Worm (Caenorhabditis elegans): ENCODE data around the gene Y51H7C.41.

The Y51H7C.41 gene

ce11 chrII:1381618-1382017 lies 21.5 kb upstream of the Y51H7C.41 start, which contains the start of gene F54D12.9:
Gene F54D12.9 (minus strand): TSS chrII:1381718.
- TF ChIP-seq snpc-1.1 (tag; optimal IDR thresholded peaks at IDR 0.05; ENCODE audit: insufficient read depth) (no peak), zfh-2 (GFP tag; conservative IDR thresholded peaks at IDR 0.05) (no peak), B0261.1 (tag; optimal IDR thresholded peaks at IDR 0.05) (no peak), nhr-27 (tag; optimal IDR thresholded peaks at IDR 0.05) (no peak), Y53F4B.3 (GFP tag; IDR thresholded peaks at IDR 0.05) (no peak), F23B12.7 (tag; optimal IDR thresholded peaks at IDR 0.05; ENCODE audit: insufficient read depth) (no peak), B0019.2 (GFP tag; conservative IDR thresholded peaks at IDR 0.05) (no peak), efl-1 (GFP tag; optimal IDR thresholded peaks at IDR 0.05) (no peak), bed-1 (GFP tag; IDR thresholded peaks at IDR 0.05) (no peak), atf-7 (tag; optimal IDR thresholded peaks at IDR 0.05) (no peak), rec-8 (tag; optimal IDR thresholded peaks at IDR 0.05) (no peak), cebp-1 (GFP tag; IDR thresholded peaks at IDR 0.05) (no peak), cebp-1 (tag; optimal IDR thresholded peaks at IDR 0.05) (no peak), nfya-2 (GFP tag; IDR thresholded peaks at IDR 0.05) (no peak), akir-1 (GFP tag; optimal IDR thresholded peaks at IDR 0.05) (no peak), aptf-3 (GFP tag; IDR thresholded peaks at IDR 0.05) (no peak), lsy-27 (tag; optimal IDR thresholded peaks at IDR 0.05; ENCODE audit: borderline replicate concordance, insufficient read depth) (no peak), tbx-9 (tag; optimal IDR thresholded peaks at IDR 0.05; ENCODE audit: borderline replicate concordance) (no peak)

- no peak for TF ChIP-seq F10E7.11 (tag; optimal IDR thresholded peaks at IDR 0.05)
- no peak for TF ChIP-seq F33H1.4 (GFP tag; IDR thresholded peaks at IDR 0.05)
- no peak for TF ChIP-seq hmg-1.2 (GFP tag; IDR thresholded peaks at IDR 0.05)
- TF ChIP-seq ceh-40 (GFP tag; IDR thresholded peaks at IDR 0.05), result no peak
- TF ChIP-seq ztf-22 (GFP tag; optimal IDR thresholded peaks at IDR 0.05), result no peak
- no peak for TF ChIP-seq ekl-4 (GFP tag; IDR thresholded peaks at IDR 0.05)
- TF ChIP-seq lsy-27 (tag; optimal IDR thresholded peaks at IDR 0.05; ENCODE audit: borderline replicate concordance, insufficient read depth), result no peak
- no peak for TF ChIP-seq hsf-1 (GFP tag; IDR thresholded peaks at IDR 0.05)
- no peak for TF ChIP-seq chd-7 (tag; optimal IDR thresholded peaks at IDR 0.05)
- TF ChIP-seq rpc-1 (optimal IDR thresholded peaks at IDR 0.05), result no peak
- TF ChIP-seq rpc-1 (tag; optimal IDR thresholded peaks at IDR 0.05), result no peak
- TF ChIP-seq ceh-27 (GFP tag; optimal IDR thresholded peaks at IDR 0.05), result no peak
- TF ChIP-seq tbp1 (GFP tag; optimal IDR thresholded peaks at IDR 0.05), result no peak
- no peak for TF ChIP-seq D2030.7 (GFP tag; IDR thresholded peaks at IDR 0.05)
- no peak for TF ChIP-seq repo-1 (tag; optimal IDR thresholded peaks at IDR 0.05)
- no peak for TF ChIP-seq mes-4 (tag; optimal IDR thresholded peaks at IDR 0.05)
These were observed 17.8 kb upstream of the Y51H7C.41 start, which contains the start of gene F54D12.7 for ce11 chrII:1385280-1385679. Gene F54D12.7 (minus strand): TSS chrII:1385380.

- TF ChIP-seq lir-1 (GFP tag; conservative IDR thresholded peaks at IDR 0.05) (no peak), nhr-80 (tag; optimal IDR thresholded peaks at IDR 0.05) (peak; percentile 90)
These were observed 16.6 kb upstream of the Y51H7C.41 start, which contains the start of gene aat-7 for ce11 chrII:1386478-1386877. Gene aat-7 (plus strand): TSS chrII:1386870.

- no peak for TF ChIP-seq tbx-9 (tag; optimal IDR thresholded peaks at IDR 0.05; ENCODE audit: borderline replicate concordance)
- TF ChIP-seq snpc-4 (GFP tag; optimal IDR thresholded peaks at IDR 0.05), result no peak
- no peak for TF ChIP-seq snpc-4 (tag; optimal IDR thresholded peaks at IDR 0.05)
- no peak for TF ChIP-seq pha-4 (tag; optimal IDR thresholded peaks at IDR 0.05)
- no peak for TF ChIP-seq bed-2 (GFP tag; IDR thresholded peaks at IDR 0.05)
- TF ChIP-seq zim-3 (tag; optimal IDR thresholded peaks at IDR 0.05), result no peak
- no peak for TF ChIP-seq unc-62 (GFP tag; optimal IDR thresholded peaks at IDR 0.05)
- no peak for TF ChIP-seq mes-4 (tag; optimal IDR thresholded peaks at IDR 0.05)
- no peak for TF ChIP-seq nhr-90 (tag; optimal IDR thresholded peaks at IDR 0.05)
- TF ChIP-seq snpc-1.1 (tag; optimal IDR thresholded peaks at IDR 0.05; ENCODE audit: insufficient read depth), result no peak
- TF ChIP-seq rcor-1 (GFP tag; IDR thresholded peaks at IDR 0.05), result no peak
- TF ChIP-seq unc-130 (GFP tag; optimal IDR thresholded peaks at IDR 0.05), result no peak
- TF ChIP-seq Y53G8AR.9 (GFP tag; conservative IDR thresholded peaks at IDR 0.05), result no peak
- no peak for TF ChIP-seq lag-1 (GFP tag; IDR thresholded peaks at IDR 0.05)
- no peak for TF ChIP-seq zfh-2 (GFP tag; conservative IDR thresholded peaks at IDR 0.05)
- no peak for TF ChIP-seq B0019.2 (GFP tag; conservative IDR thresholded peaks at IDR 0.05)
These were observed 5.4 kb upstream of the Y51H7C.41 start, which contains the start of gene F54D12.8 for ce11 chrII:1397703-1398102. Gene F54D12.8 (minus strand): TSS chrII:1398038.

All from whole organism, young adult.